Worm (Caenorhabditis elegans): ENCODE data around the gene T15H9.4.

The T15H9.4 gene

DNA sequence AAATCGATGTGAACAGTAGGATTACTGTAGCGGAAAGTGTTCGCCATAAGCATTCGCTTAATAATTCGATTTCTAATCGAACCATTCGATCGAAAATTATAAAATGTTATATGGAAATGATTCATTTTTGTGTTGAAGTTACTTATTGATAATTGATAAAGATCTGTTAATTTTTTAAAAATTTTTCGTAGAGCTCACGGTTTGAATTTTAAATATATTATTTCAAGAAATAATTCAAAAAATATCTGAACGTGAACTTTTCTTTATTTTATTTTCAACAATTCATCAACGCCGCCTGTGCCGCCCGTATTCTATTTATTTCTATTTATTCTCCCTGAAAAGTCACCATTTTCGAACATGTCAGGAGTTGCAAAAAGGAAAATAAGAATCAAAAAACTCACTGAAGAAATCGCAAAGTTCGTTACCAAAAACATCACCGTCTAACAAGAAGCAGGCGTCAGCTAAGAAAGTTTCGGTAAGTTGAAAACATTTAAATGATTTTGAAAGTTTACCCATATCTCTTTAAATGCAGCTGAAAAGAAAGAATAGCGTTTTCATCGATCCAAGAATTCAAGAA is at the start of gene T15H9.4, which contains the start of gene T15H9.5:
Gene T15H9.4 (plus strand): TSS at position 527 of the 577 bp plus-strand sequence.
Gene T15H9.5 (minus strand): TSS at position 101 of the 577 bp plus-strand sequence.
- no peak for TF ChIP-seq Y55F3AM.14 (GFP tag; optimal IDR thresholded peaks at IDR 0.05)
- TF ChIP-seq nhr-6 (tag; optimal IDR thresholded peaks at IDR 0.05): no peak
- TF ChIP-seq dmd-4 (tag; optimal IDR thresholded peaks at IDR 0.05): no peak
- no peak for TF ChIP-seq alr-1 (tag; optimal IDR thresholded peaks at IDR 0.05)
- TF ChIP-seq elt-3 (tag; optimal IDR thresholded peaks at IDR 0.05): no peak
- no peak for TF ChIP-seq elt-1 (tag; optimal IDR thresholded peaks at IDR 0.05)
- no peak for TF ChIP-seq mdl-1 (tag; optimal IDR thresholded peaks at IDR 0.05)
- no peak for TF ChIP-seq skn-1 (tag; optimal IDR thresholded peaks at IDR 0.05)
- TF ChIP-seq nhr-12 (tag; optimal IDR thresholded peaks at IDR 0.05): no peak
- no peak for TF ChIP-seq lsy-2 (tag; optimal IDR thresholded peaks at IDR 0.05)
- no peak for TF ChIP-seq nhr-21 (tag; optimal IDR thresholded peaks at IDR 0.05)
- TF ChIP-seq zag-1 (tag; optimal IDR thresholded peaks at IDR 0.05): no peak
- no peak for TF ChIP-seq ztf-11 (tag; optimal IDR thresholded peaks at IDR 0.05)
- TF ChIP-seq ZK546.5 (tag; optimal IDR thresholded peaks at IDR 0.05): no peak
- no peak for TF ChIP-seq ceh-16 (tag; optimal IDR thresholded peaks at IDR 0.05)
- no peak for TF ChIP-seq ztf-4 (tag; optimal IDR thresholded peaks at IDR 0.05)
- TF ChIP-seq fos-1 (tag; optimal IDR thresholded peaks at IDR 0.05): no peak
- no peak for TF ChIP-seq sma-3 (GFP tag; optimal IDR thresholded peaks at IDR 0.05)

DNA sequence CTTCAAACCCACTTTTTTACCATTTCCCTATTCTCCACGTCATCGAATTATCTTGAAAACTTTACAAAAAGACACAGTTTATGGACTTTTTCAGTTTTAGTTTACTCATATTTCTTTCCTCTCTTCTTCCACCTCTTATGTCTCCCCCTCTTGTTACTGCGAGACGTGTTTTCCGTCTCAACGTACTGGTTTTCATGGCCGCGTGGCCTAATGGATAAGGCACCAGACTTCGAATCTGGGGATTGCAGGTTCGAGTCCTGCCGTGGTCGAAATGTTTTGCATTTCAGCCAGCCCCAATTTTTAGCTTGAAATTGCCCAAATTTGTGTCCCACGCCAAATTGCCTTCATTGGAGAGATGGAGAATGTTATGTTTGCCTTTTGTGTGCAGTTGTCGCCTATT is 45.6 kb upstream of the T15H9.4 start:
- TF ChIP-seq R02D3.7 (tag; optimal IDR thresholded peaks at IDR 0.05): no peak
- peak; percentile 46 for TF ChIP-seq sma-3 (GFP tag; optimal IDR thresholded peaks at IDR 0.05)
- TF ChIP-seq nhr-23 (tag; optimal IDR thresholded peaks at IDR 0.05): no peak
- TF ChIP-seq unc-55 (GFP tag; optimal IDR thresholded peaks at IDR 0.05): peak; percentile 37
- TF ChIP-seq skn-1 (tag; optimal IDR thresholded peaks at IDR 0.05): no peak
- no peak for TF ChIP-seq ama-1 (optimal IDR thresholded peaks at IDR 0.05)
- TF ChIP-seq nhr-11 (tag; optimal IDR thresholded peaks at IDR 0.05): peak; percentile 26
- TF ChIP-seq unc-39 (tag; optimal IDR thresholded peaks at IDR 0.05): no peak
- TF ChIP-seq mab-5 (tag; optimal IDR thresholded peaks at IDR 0.05): no peak
- peak; percentile 17 for TF ChIP-seq lin-13 (GFP tag; optimal IDR thresholded peaks at IDR 0.05)
- peak; percentile 68 for TF ChIP-seq nhr-129 (tag; optimal IDR thresholded peaks at IDR 0.05)
- no peak for TF ChIP-seq mbf-1 (tag; optimal IDR thresholded peaks at IDR 0.05)
- no peak for TF ChIP-seq elt-1 (tag; optimal IDR thresholded peaks at IDR 0.05)
- TF ChIP-seq unc-62 (GFP tag; optimal IDR thresholded peaks at IDR 0.05): no peak
- peak; percentile 10 for TF ChIP-seq zag-1 (tag; optimal IDR thresholded peaks at IDR 0.05)
- TF ChIP-seq aly-2 (tag; optimal IDR thresholded peaks at IDR 0.05): no peak
- peak; percentile 40 for TF ChIP-seq crh-2 (tag; optimal IDR thresholded peaks at IDR 0.05)
- no peak for TF ChIP-seq snpc-4 (tag; optimal IDR thresholded peaks at IDR 0.05)
- TF ChIP-seq gmeb-1 (tag; optimal IDR thresholded peaks at IDR 0.05): peak; percentile 32
- TF ChIP-seq nhr-10 (tag; optimal IDR thresholded peaks at IDR 0.05): no peak
- TF ChIP-seq peb-1 (tag; optimal IDR thresholded peaks at IDR 0.05): no peak
- TF ChIP-seq nhr-25 (tag; optimal IDR thresholded peaks at IDR 0.05): peak; percentile 58
- peak; percentile 25 for TF ChIP-seq lin-11 (tag; optimal IDR thresholded peaks at IDR 0.05)
- no peak for TF ChIP-seq nhr-6 (tag; optimal IDR thresholded peaks at IDR 0.05)
- TF ChIP-seq ztf-4 (tag; optimal IDR thresholded peaks at IDR 0.05): no peak
- peak; percentile 58 for TF ChIP-seq sma-9 (GFP tag; optimal IDR thresholded peaks at IDR 0.05)
- no peak for TF ChIP-seq sma-9 (tag; optimal IDR thresholded peaks at IDR 0.05)
- TF ChIP-seq ZK546.5 (tag; optimal IDR thresholded peaks at IDR 0.05): no peak
- TF ChIP-seq lsy-2 (tag; optimal IDR thresholded peaks at IDR 0.05): peak; percentile 40 to 44
- no peak for TF ChIP-seq alr-1 (tag; optimal IDR thresholded peaks at IDR 0.05)
- no peak for TF ChIP-seq dmd-4 (tag; optimal IDR thresholded peaks at IDR 0.05)
- TF ChIP-seq nhr-21 (tag; optimal IDR thresholded peaks at IDR 0.05): peak; percentile 18
- TF ChIP-seq fos-1 (tag; optimal IDR thresholded peaks at IDR 0.05): peak; percentile 22
- TF ChIP-seq F13H6.1 (tag; optimal IDR thresholded peaks at IDR 0.05): peak; percentile 22
- no peak for TF ChIP-seq C34F6.9 (tag; optimal IDR thresholded peaks at IDR 0.05)
- TF ChIP-seq nhr-77 (tag; optimal IDR thresholded peaks at IDR 0.05): no peak
- TF ChIP-seq elt-3 (tag; optimal IDR thresholded peaks at IDR 0.05): no peak
- TF ChIP-seq lin-39 (tag; optimal IDR thresholded peaks at IDR 0.05): no peak
- no peak for TF ChIP-seq ztf-1 (GFP tag; conservative IDR thresholded peaks at IDR 0.05)
- no peak for TF ChIP-seq ztf-11 (tag; optimal IDR thresholded peaks at IDR 0.05)
- TF ChIP-seq sem-4 (tag; optimal IDR thresholded peaks at IDR 0.05): no peak
- TF ChIP-seq egl-27 (tag; optimal IDR thresholded peaks at IDR 0.05): peak; percentile 51
- no peak for TF ChIP-seq mdl-1 (tag; optimal IDR thresholded peaks at IDR 0.05)

Measured in whole organism, L2 larva.